Fruit fly (Drosophila melanogaster): Measurements from ENCODE around the gene bnb.

Gene bnb

dm6 chrX:18805036-18805435 is 7.5 kb upstream of the bnb start:
- TF ChIP-seq CG17801 (GFP tag; optimal IDR thresholded peaks at IDR 0.05; ENCODE audit: partially characterized antibody), result no peak

dm6 chrX:18801293-18801692 is 3.8 kb upstream of the bnb start:
- no peak for TF ChIP-seq CG17801 (GFP tag; optimal IDR thresholded peaks at IDR 0.05; ENCODE audit: partially characterized antibody)

- TF ChIP-seq CG17801 (GFP tag; optimal IDR thresholded peaks at IDR 0.05; ENCODE audit: partially characterized antibody), result no peak
Measured at dm6 chrX:18800167-18800566, 2.7 kb upstream of the bnb start.

- TF ChIP-seq CG17801 (GFP tag; optimal IDR thresholded peaks at IDR 0.05; ENCODE audit: partially characterized antibody), result no peak
Measured at dm6 chrX:18799307-18799855, 1.9 kb upstream of the bnb start.

dm6 chrX:18791368-18791767 is 6.1 kb downstream of the bnb start, which contains the start of gene Atg101:
Gene Atg101, plus strand, starts transcription at chrX:18791668.
- TF ChIP-seq CG17801 (GFP tag; optimal IDR thresholded peaks at IDR 0.05; ENCODE audit: partially characterized antibody), result no peak

- TF ChIP-seq CG17801 (GFP tag; optimal IDR thresholded peaks at IDR 0.05; ENCODE audit: partially characterized antibody), result peak; percentile 4
Measured at dm6 chrX:18789353-18790210, 7.9 kb downstream of the bnb start.

dm6 chrX:18788143-18788745 is 9.2 kb downstream of the bnb start, which contains the start of the genes CG6961 and S6KL:
Gene CG6961, minus strand, starts transcription at chrX:18788210.
Gene S6KL, plus strand, starts transcription at chrX:18788464.
- TF ChIP-seq CG17801 (GFP tag; optimal IDR thresholded peaks at IDR 0.05; ENCODE audit: partially characterized antibody), result peak; percentile 8

- no peak for TF ChIP-seq CG17801 (GFP tag; optimal IDR thresholded peaks at IDR 0.05; ENCODE audit: partially characterized antibody)
Measured at dm6 chrX:18783417-18784123, 13.9 kb downstream of the bnb start, which contains the start of gene CG18259. Gene CG18259, minus strand, starts transcription at chrX:18783494.

dm6 chrX:18780260-18780659 is 17.2 kb downstream of the bnb start:
- TF ChIP-seq CG17801 (GFP tag; optimal IDR thresholded peaks at IDR 0.05; ENCODE audit: partially characterized antibody), result no peak

- TF ChIP-seq CG17801 (GFP tag; optimal IDR thresholded peaks at IDR 0.05; ENCODE audit: partially characterized antibody), result no peak
Measured at dm6 chrX:18779662-18780061, 17.8 kb downstream of the bnb start.

- no peak for TF ChIP-seq CG17801 (GFP tag; optimal IDR thresholded peaks at IDR 0.05; ENCODE audit: partially characterized antibody)
Measured at dm6 chrX:18776976-18777925, 20.2 kb downstream of the bnb start.

dm6 chrX:18775839-18776538 is 21.5 kb downstream of the bnb start:
- no peak for TF ChIP-seq CG17801 (GFP tag; optimal IDR thresholded peaks at IDR 0.05; ENCODE audit: partially characterized antibody)

- peak; percentile 6 for TF ChIP-seq CG17801 (GFP tag; optimal IDR thresholded peaks at IDR 0.05; ENCODE audit: partially characterized antibody)
Measured at dm6 chrX:18774818-18775343, 22.6 kb downstream of the bnb start, which contains the start of gene CG6891. Gene CG6891, plus strand, starts transcription at chrX:18775228.

All from ovary, adult (tissue).